Worm (Caenorhabditis elegans) whole organism, L2 larva: ENCODE measurements around the gene haf-8.

Source experiments
- C34F6.9 ChIP-seq: fragments of 150-350 bp; optimal IDR thresholded peaks from 2 replicates; lab custom pipeline; 2014; ENCODE audit warnings: missing biosample characterization, missing genetic modification characterization
- R02D3.7 ChIP-seq: fragments of 150-350 bp; optimal IDR thresholded peaks from 2 replicates; lab custom pipeline; 2014; ENCODE audit warnings: missing biosample characterization, missing genetic modification characterization
- ZK546.5 ChIP-seq: sonication (generic microtip); optimal IDR thresholded peaks from 2 replicates; lab custom pipeline; 2017; ENCODE audit warnings: missing biosample characterization, missing genetic modification characterization
- alr-1 ChIP-seq: fragments of 150-350 bp; optimal IDR thresholded peaks from 2 replicates; lab custom pipeline; 2014; ENCODE audit warnings: missing biosample characterization, missing genetic modification characterization
- aly-2 ChIP-seq: fragments of 150-350 bp; optimal IDR thresholded peaks from 2 replicates; lab custom pipeline; 2014; ENCODE audit warnings: missing biosample characterization, missing genetic modification characterization
- ama-1 ChIP-seq: fragments of 150-350 bp; optimal IDR thresholded peaks from 2 replicates; lab custom pipeline; 2018; ENCODE audit warnings: inconsistent platforms
- blmp-1 ChIP-seq: sonication (generic microtip); optimal IDR thresholded peaks from 2 replicates; lab custom pipeline; 2017; ENCODE audit warnings: missing genetic modification characterization, mild to moderate bottlenecking, missing compliant biosample characterization, antibody characterized with exemption, moderate library complexity; ENCODE audit not compliant: insufficient read depth
- ceh-82 ChIP-seq: fragments of 150-350 bp; optimal IDR thresholded peaks from 2 replicates; lab custom pipeline; 2014; ENCODE audit warnings: missing biosample characterization, missing genetic modification characterization
- crh-2 ChIP-seq: sonication (generic microtip); optimal IDR thresholded peaks from 2 replicates; lab custom pipeline; 2017; ENCODE audit warnings: missing biosample characterization, missing genetic modification characterization
- egl-27 ChIP-seq: sonication (generic microtip); optimal IDR thresholded peaks from 3 replicates; lab custom pipeline; 2017; ENCODE audit warnings: missing biosample characterization, missing genetic modification reagents, missing genetic modification characterization
- elt-1 ChIP-seq: fragments of 150-350 bp; optimal IDR thresholded peaks from 2 replicates; lab custom pipeline; 2014; ENCODE audit warnings: missing biosample characterization, missing genetic modification characterization
- elt-3 ChIP-seq: sonication (generic microtip); optimal IDR thresholded peaks from 2 replicates; lab custom pipeline; 2017; ENCODE audit warnings: missing biosample characterization, missing genetic modification characterization
- fos-1 ChIP-seq: fragments of 150-350 bp; optimal IDR thresholded peaks from 2 replicates; lab custom pipeline; 2014; ENCODE audit warnings: missing biosample characterization, missing genetic modification characterization
- gmeb-1 ChIP-seq: fragments of 150-350 bp; optimal IDR thresholded peaks from 2 replicates; lab custom pipeline; 2014; ENCODE audit warnings: missing biosample characterization, missing genetic modification characterization
- lin-11 ChIP-seq: fragments of 150-350 bp; sonication (generic microtip); optimal IDR thresholded peaks from 2 replicates; lab custom pipeline; 2014; ENCODE audit warnings: missing biosample characterization, missing genetic modification characterization, inconsistent platforms, mixed read lengths
- lin-13 ChIP-seq: fragments of 150-350 bp; optimal IDR thresholded peaks from 2 replicates; lab custom pipeline; 2014; ENCODE audit warnings: missing biosample characterization, missing genetic modification reagents, missing genetic modification characterization
- lin-39 ChIP-seq: fragments of 150-350 bp; optimal IDR thresholded peaks from 2 replicates; lab custom pipeline; 2014; ENCODE audit warnings: missing biosample characterization, missing genetic modification reagents, missing genetic modification characterization
- lsy-2 ChIP-seq, 2 experiments: fragments of 150-350 bp in 1 of 2; sonication (generic microtip) in 1 of 2; optimal IDR thresholded peaks; 2 replicates each; lab custom pipeline; 2014 to 2017; ENCODE audit warnings: missing biosample characterization in 2 of 2, missing genetic modification characterization in 2 of 2
- mbf-1 ChIP-seq: sonication (generic microtip); optimal IDR thresholded peaks from 2 replicates; lab custom pipeline; 2017; ENCODE audit warnings: missing biosample characterization, missing genetic modification characterization
- nhr-10 ChIP-seq: sonication (generic microtip); optimal IDR thresholded peaks from 2 replicates; lab custom pipeline; 2017; ENCODE audit warnings: missing biosample characterization, missing genetic modification characterization
- nhr-11 ChIP-seq: fragments of 150-350 bp; optimal IDR thresholded peaks from 2 replicates; lab custom pipeline; 2014; ENCODE audit warnings: missing biosample characterization, missing genetic modification characterization
- nhr-12 ChIP-seq: fragments of 150-350 bp; optimal IDR thresholded peaks from 2 replicates; lab custom pipeline; 2014; ENCODE audit warnings: missing biosample characterization, missing genetic modification characterization
- nhr-21 ChIP-seq: fragments of 150-350 bp; optimal IDR thresholded peaks from 2 replicates; lab custom pipeline; 2014; ENCODE audit warnings: missing biosample characterization, missing genetic modification characterization
- nhr-23 ChIP-seq: fragments of 150-350 bp; optimal IDR thresholded peaks from 2 replicates; lab custom pipeline; 2014; ENCODE audit warnings: missing biosample characterization, missing genetic modification reagents, missing genetic modification characterization
- nhr-237 ChIP-seq: fragments of 150-350 bp; optimal IDR thresholded peaks from 2 replicates; lab custom pipeline; 2014; ENCODE audit warnings: missing biosample characterization, missing genetic modification characterization
- nhr-25 ChIP-seq: fragments of 150-350 bp; sonication (generic microtip); optimal IDR thresholded peaks from 3 replicates; lab custom pipeline; 2014; ENCODE audit warnings: missing biosample characterization, missing genetic modification characterization
- nhr-77 ChIP-seq: fragments of 150-350 bp; optimal IDR thresholded peaks from 2 replicates; lab custom pipeline; 2014; ENCODE audit warnings: missing biosample characterization, missing genetic modification characterization
- peb-1 ChIP-seq: fragments of 150-350 bp; optimal IDR thresholded peaks from 2 replicates; lab custom pipeline; 2014; ENCODE audit warnings: missing biosample characterization, missing genetic modification characterization
- sem-4 ChIP-seq: fragments of 150-350 bp; optimal IDR thresholded peaks from 2 replicates; lab custom pipeline; 2014; ENCODE audit warnings: missing biosample characterization, missing genetic modification reagents, missing genetic modification characterization
- skn-1 ChIP-seq: sonication (generic microtip); optimal IDR thresholded peaks from 2 replicates; lab custom pipeline; 2017; ENCODE audit warnings: missing biosample characterization, missing genetic modification characterization
- sma-3 ChIP-seq: sonication (generic microtip); optimal IDR thresholded peaks from 2 replicates; lab custom pipeline; 2016; ENCODE audit warnings: missing genetic modification reagents, missing genetic modification characterization, missing compliant biosample characterization
- sma-9 ChIP-seq, 2 experiments: fragments of 150-350 bp in 1 of 2; sonication (generic microtip) in 1 of 2; optimal IDR thresholded peaks; 2 replicates each; lab custom pipeline; 2014 to 2016; ENCODE audit warnings: missing genetic modification characterization in 2 of 2, mild to moderate bottlenecking in 1 of 2, missing biosample characterization in 1 of 2, missing compliant biosample characterization in 1 of 2, missing genetic modification reagents in 1 of 2, moderate library complexity in 1 of 2
- snpc-4 ChIP-seq: fragments of 150-350 bp; optimal IDR thresholded peaks from 2 replicates; lab custom pipeline; 2014; ENCODE audit warnings: missing biosample characterization, missing genetic modification characterization
- unc-39 ChIP-seq: fragments of 150-350 bp; optimal IDR thresholded peaks from 2 replicates; lab custom pipeline; 2014; ENCODE audit warnings: missing biosample characterization, missing genetic modification characterization
- unc-55 ChIP-seq: fragments of 150-350 bp; sonication (generic microtip); optimal IDR thresholded peaks from 3 replicates; lab custom pipeline; 2014; ENCODE audit warnings: missing biosample characterization, missing genetic modification reagents, missing genetic modification characterization
- ztf-1 ChIP-seq: fragments of 200-800 bp; sonication (Bioruptor generic); conservative IDR thresholded peaks from 2 replicates; pipeline ENCODE4 v1.3.6; 2022; ENCODE audit warnings: missing genetic modification characterization, missing compliant biosample characterization
- ztf-11 ChIP-seq: sonication (generic microtip); optimal IDR thresholded peaks from 2 replicates; lab custom pipeline; 2017; ENCODE audit warnings: missing biosample characterization, missing genetic modification characterization

Gene haf-8

ce11 chrIV:14706302-14706701 is 6.6 kb upstream of the haf-8 start, which contains the start of gene Y57G11C.41:
Y57G11C.41 (minus strand) TSS chrIV:14706402.
- no peak for TF ChIP-seq C34F6.9 (tag; lab: Kevin White, UChicago)
- TF ChIP-seq sma-3 (GFP tag; lab: Kevin White, UChicago), result no peak
- no peak for TF ChIP-seq aly-2 (tag; lab: Kevin White, UChicago)
- no peak for TF ChIP-seq elt-3 (tag; lab: Kevin White, UChicago)
- no peak for TF ChIP-seq nhr-23 (tag; lab: Kevin White, UChicago)
- no peak for TF ChIP-seq ztf-11 (tag; lab: Kevin White, UChicago)
- TF ChIP-seq fos-1 (tag; lab: Kevin White, UChicago), result no peak
- no peak for TF ChIP-seq elt-1 (tag; lab: Kevin White, UChicago)
- no peak for TF ChIP-seq egl-27 (tag; lab: Kevin White, UChicago)
- TF ChIP-seq, all 48 proteins: peak for 0

ce11 chrIV:14704952-14705351 is 5.2 kb upstream of the haf-8 start:
- TF ChIP-seq gmeb-1 (tag; lab: Kevin White, UChicago) (no peak), ceh-82 (no peak), ztf-1 (no peak), ama-1 (lab: Kevin White, UChicago) (no peak), sma-9 (GFP tag; optimal IDR thresholded peaks at IDR 0.05; lab: Kevin White, UChicago) (no peak), sma-9 (tag; optimal IDR thresholded peaks at IDR 0.05; lab: Kevin White, UChicago) (no peak), unc-39 (tag; lab: Kevin White, UChicago) (no peak), snpc-4 (tag; lab: Kevin White, UChicago) (no peak), unc-55 (GFP tag; lab: Kevin White, UChicago) (no peak), sma-3 (GFP tag; lab: Kevin White, UChicago) (no peak), lin-13 (GFP tag; lab: Kevin White, UChicago) (no peak), aly-2 (tag; lab: Kevin White, UChicago) (no peak), elt-3 (tag; lab: Kevin White, UChicago) (no peak), nhr-77 (tag; lab: Kevin White, UChicago) (no peak), nhr-237 (tag; lab: Kevin White, UChicago) (no peak), nhr-11 (tag; lab: Kevin White, UChicago) (no peak)

- TF ChIP-seq alr-1 (tag; lab: Kevin White, UChicago) (no peak), snpc-4 (tag; lab: Kevin White, UChicago) (no peak), unc-39 (tag; lab: Kevin White, UChicago) (no peak), ztf-11 (tag; lab: Kevin White, UChicago) (no peak), C34F6.9 (tag; lab: Kevin White, UChicago) (no peak), nhr-21 (tag; lab: Kevin White, UChicago) (no peak), egl-27 (tag; lab: Kevin White, UChicago) (no peak), elt-1 (tag; lab: Kevin White, UChicago) (no peak), fos-1 (tag; lab: Kevin White, UChicago) (no peak), nhr-23 (tag; lab: Kevin White, UChicago) (no peak)
These were observed 4.4 kb upstream of the haf-8 start, which contains the start of gene Y57G11C.40 for ce11 chrIV:14704155-14704554. Y57G11C.40 (minus strand) TSS chrIV:14704255.

ce11 chrIV:14687716-14688115 is 12.0 kb downstream of the haf-8 start:
- no peak for TF ChIP-seq nhr-12 (tag; lab: Kevin White, UChicago)
- no peak for TF ChIP-seq nhr-10
- no peak for TF ChIP-seq mbf-1 (tag; lab: Kevin White, UChicago)
- TF ChIP-seq ceh-82, result no peak
- no peak for TF ChIP-seq C34F6.9 (tag; lab: Kevin White, UChicago)
- TF ChIP-seq ZK546.5 (tag; lab: Kevin White, UChicago), result no peak
- TF ChIP-seq R02D3.7, result no peak
- no peak for TF ChIP-seq fos-1 (tag; lab: Kevin White, UChicago)

ce11 chrIV:14679060-14679459 is 20.7 kb downstream of the haf-8 start:
- TF ChIP-seq sem-4 (no peak), nhr-10 (no peak), lin-39 (no peak), nhr-11 (tag; lab: Kevin White, UChicago) (no peak), unc-55 (GFP tag; lab: Kevin White, UChicago) (no peak), crh-2 (no peak), egl-27 (tag; lab: Kevin White, UChicago) (no peak), nhr-12 (tag; lab: Kevin White, UChicago) (no peak), nhr-25 (tag; lab: Kevin White, UChicago) (no peak), unc-39 (tag; lab: Kevin White, UChicago) (no peak), lin-11 (no peak), lsy-2 (tag; optimal IDR thresholded peaks at IDR 0.05; lab: Kevin White, UChicago) (no peak), peb-1 (no peak), skn-1 (tag; lab: Kevin White, UChicago) (no peak), aly-2 (tag; lab: Kevin White, UChicago) (no peak), blmp-1 (tag; lab: Kevin White, UChicago) (no peak), nhr-237 (tag; lab: Kevin White, UChicago) (no peak), sma-3 (GFP tag; lab: Kevin White, UChicago) (no peak), C34F6.9 (tag; lab: Kevin White, UChicago) (no peak)
